Worm (Caenorhabditis elegans) whole organism, L2 larva: ENCODE data around the gene eri-5.

Source experiments
- blmp-1 ChIP-seq: sonication (generic microtip); optimal IDR thresholded peaks from 2 replicates; lab custom pipeline; 2017; ENCODE audit warnings: missing genetic modification characterization, mild to moderate bottlenecking, missing compliant biosample characterization, antibody characterized with exemption, moderate library complexity; ENCODE audit not compliant: insufficient read depth
- ceh-82 ChIP-seq: fragments of 150-350 bp; optimal IDR thresholded peaks from 2 replicates; lab custom pipeline; 2014; ENCODE audit warnings: missing biosample characterization, missing genetic modification characterization
- mdl-1 ChIP-seq, 2 experiments: fragments of 150-350 bp in 1 of 2; sonication (generic microtip) in 1 of 2; optimal IDR thresholded peaks; 2 replicates each; lab custom pipeline; 2017; ENCODE audit warnings: missing biosample characterization in 2 of 2, missing genetic modification characterization in 2 of 2
- unc-62 ChIP-seq: fragments of 150-350 bp; optimal IDR thresholded peaks from 2 replicates; lab custom pipeline; 2014; ENCODE audit warnings: missing biosample characterization, missing genetic modification reagents, missing genetic modification characterization
- zag-1 ChIP-seq: fragments of 150-350 bp; optimal IDR thresholded peaks from 2 replicates; lab custom pipeline; 2014; ENCODE audit warnings: missing biosample characterization, missing genetic modification characterization
- ztf-11 ChIP-seq: sonication (generic microtip); optimal IDR thresholded peaks from 2 replicates; lab custom pipeline; 2017; ENCODE audit warnings: missing biosample characterization, missing genetic modification characterization

ce11 chrIV:2389745-2390144, 876 bp upstream of the eri-5 start:
- TF ChIP-seq mdl-1 (tag; optimal IDR thresholded peaks at IDR 0.05; lab: Kevin White, UChicago) (no peak), ceh-82 (no peak), blmp-1 (no peak), unc-62 (GFP tag; lab: Kevin White, UChicago) (no peak), ztf-11 (tag; lab: Kevin White, UChicago) (no peak), zag-1 (no peak)
